Fruit fly (Drosophila melanogaster): ENCODE data around the gene loh.

loh gene

dm6 chr2L:10439174-10439573 lies 3.2 kb upstream of the loh start, which contains the start of gene Nse4 (continued):
- TF ChIP-seq amos (GFP tag; IDR thresholded peaks at IDR 0.05; ENCODE audit: partially characterized antibody): peak; percentile 84; the same call in 1 of the 2 replicates
- no peak for TF ChIP-seq Atf-2 (GFP tag; optimal IDR thresholded peaks at IDR 0.05)
- no peak for TF ChIP-seq gro (GFP tag; optimal IDR thresholded peaks at IDR 0.05)
- peak; percentile 40; the same call in 1 of the 3 replicates for TF ChIP-seq row (GFP tag; IDR thresholded peaks at IDR 0.05)
- peak in 1 of 2 experiments; percentile 70 for TF ChIP-seq crp (GFP tag; optimal IDR thresholded peaks at IDR 0.05)
- peak; percentile 97 for TF ChIP-seq CG30020 (tag; optimal IDR thresholded peaks at IDR 0.05)
- no peak for TF ChIP-seq MTF-1 (GFP tag; optimal IDR thresholded peaks at IDR 0.05; ENCODE audit: borderline replicate concordance)
- TF ChIP-seq CG2712 (tag; optimal IDR thresholded peaks at IDR 0.05): peak; percentile 23
- TF ChIP-seq zen (tag; optimal IDR thresholded peaks at IDR 0.05): peak; percentile 15
- TF ChIP-seq lov (optimal IDR thresholded peaks at IDR 0.05): no peak
- no peak for TF ChIP-seq lov (GFP tag; IDR thresholded peaks at IDR 0.05)
- no peak for TF ChIP-seq ftz-f1 (GFP tag; optimal IDR thresholded peaks at IDR 0.05)
- peak; percentile 86 for TF ChIP-seq CG13287 (GFP tag; IDR thresholded peaks at IDR 0.05; ENCODE audit: partially characterized antibody)
- TF ChIP-seq CG10462 (GFP tag; optimal IDR thresholded peaks at IDR 0.05): no peak
- no peak for TF ChIP-seq ATbp (GFP tag; optimal IDR thresholded peaks at IDR 0.05)
- peak; percentile 15 for TF ChIP-seq nmo (GFP tag; optimal IDR thresholded peaks at IDR 0.05)
- no peak for TF ChIP-seq CG2889 (GFP tag; IDR thresholded peaks at IDR 0.05)
- TF ChIP-seq MBD-R2 (GFP tag; IDR thresholded peaks at IDR 0.05): peak; percentile 69
- peak; percentile 41 for TF ChIP-seq CG4617 (GFP tag; optimal IDR thresholded peaks at IDR 0.05; ENCODE audit: borderline replicate concordance)
- TF ChIP-seq CG6791 (GFP tag; IDR thresholded peaks at IDR 0.05; ENCODE audit: partially characterized antibody): peak; percentile 90
- TF ChIP-seq Doc3 (GFP tag; IDR thresholded peaks at IDR 0.05; ENCODE audit: partially characterized antibody): peak; percentile 46; the same call in 2 of the 3 replicates
- no peak for TF ChIP-seq chm (GFP tag; IDR thresholded peaks at IDR 0.05)
- TF ChIP-seq Sry-δ (GFP tag; optimal IDR thresholded peaks at IDR 0.05): peak; percentile 38
- peak; percentile 77 for TF ChIP-seq zen2 (GFP tag; IDR thresholded peaks at IDR 0.05; ENCODE audit: partially characterized antibody)
- peak; percentile 16 for TF ChIP-seq MESR4 (GFP tag; optimal IDR thresholded peaks at IDR 0.05)
- TF ChIP-seq HmgZ (tag; optimal IDR thresholded peaks at IDR 0.05): peak; percentile 5
- no peak for TF ChIP-seq cg (GFP tag; optimal IDR thresholded peaks at IDR 0.05)
- TF ChIP-seq Myb (GFP tag; optimal IDR thresholded peaks at IDR 0.05): peak; percentile 4
- TF ChIP-seq CG12659 (GFP tag; optimal IDR thresholded peaks at IDR 0.05): peak; percentile 65
- peak; percentile 83 for TF ChIP-seq sna (GFP tag; IDR thresholded peaks at IDR 0.05; ENCODE audit: partially characterized antibody)
- TF ChIP-seq unc-4 (GFP tag; IDR thresholded peaks at IDR 0.05; ENCODE audit: partially characterized antibody): peak; percentile 74
- peak; percentile 69 for TF ChIP-seq CG2116 (GFP tag; optimal IDR thresholded peaks at IDR 0.05)
- TF ChIP-seq Awh (GFP tag; IDR thresholded peaks at IDR 0.05): no peak
- TF ChIP-seq pzg (GFP tag; optimal IDR thresholded peaks at IDR 0.05): peak; percentile 61
- TF ChIP-seq CG15514 (GFP tag; optimal IDR thresholded peaks at IDR 0.05): peak; percentile 25
- TF ChIP-seq BEAF-32 (GFP tag; optimal IDR thresholded peaks at IDR 0.05): peak; percentile 65
- peak; percentile 80; the same call in 2 of the 3 replicates for TF ChIP-seq mld (GFP tag; IDR thresholded peaks at IDR 0.05; ENCODE audit: partially characterized antibody)
- peak; percentile 89 for TF ChIP-seq bbx (GFP tag; IDR thresholded peaks at IDR 0.05; ENCODE audit: partially characterized antibody)
- peak; percentile 95 for TF ChIP-seq ato (GFP tag; IDR thresholded peaks at IDR 0.05; ENCODE audit: partially characterized antibody)
- peak; percentile 31 for TF ChIP-seq CG10267 (tag; optimal IDR thresholded peaks at IDR 0.05)
- TF ChIP-seq ssp (GFP tag; IDR thresholded peaks at IDR 0.05): peak; percentile 95
- TF ChIP-seq CG7357 (GFP tag; IDR thresholded peaks at IDR 0.05): peak; percentile 85
- TF ChIP-seq fu2 (GFP tag; optimal IDR thresholded peaks at IDR 0.05): no peak
- TF ChIP-seq CG1603 (tag; optimal IDR thresholded peaks at IDR 0.05): peak; percentile 99
- peak; percentile 93 for TF ChIP-seq CG34224 (GFP tag; IDR thresholded peaks at IDR 0.05; ENCODE audit: partially characterized antibody)
- peak; percentile 75 for TF ChIP-seq sens (GFP tag)
- peak; percentile 94 for TF ChIP-seq HLH4C (GFP tag; IDR thresholded peaks at IDR 0.05; ENCODE audit: partially characterized antibody)
- peak; percentile 71 for TF ChIP-seq knrl (GFP tag; IDR thresholded peaks at IDR 0.05; ENCODE audit: partially characterized antibody)
